Worm (Caenorhabditis elegans) whole organism, late embryonic: ENCODE results near the gene lonp-2.

Source experiments
- elt-2 ChIP-seq: sonication (generic microtip); optimal IDR thresholded peaks from 2 replicates; lab custom pipeline; 2016; ENCODE audit warnings: missing genetic modification reagents, missing genetic modification characterization, missing compliant biosample characterization
- tbx-2 ChIP-seq: sonication (generic microtip); optimal IDR thresholded peaks from 2 replicates; lab custom pipeline; 2016; ENCODE audit warnings: missing genetic modification characterization, missing compliant biosample characterization
- unc-3 ChIP-seq, 2 experiments: fragments of 200-800 bp in 1 of 2; sonication (Bioruptor generic) in 1 of 2; sonication (generic microtip) in 1 of 2; conservative IDR thresholded peaks in 1 of 2; optimal IDR thresholded peaks in 1 of 2; 2 replicates each; pipeline versions ENCODE4 v1.3.6 to Lab custom; 2016 to 2022; ENCODE audit warnings: missing compliant biosample characterization in 2 of 2, missing genetic modification characterization in 2 of 2, missing genetic modification reagents in 1 of 2
- unc-86 ChIP-seq: sonication (generic microtip); optimal IDR thresholded peaks from 2 replicates; lab custom pipeline; 2016; ENCODE audit warnings: missing genetic modification characterization, missing compliant biosample characterization

DNA sequence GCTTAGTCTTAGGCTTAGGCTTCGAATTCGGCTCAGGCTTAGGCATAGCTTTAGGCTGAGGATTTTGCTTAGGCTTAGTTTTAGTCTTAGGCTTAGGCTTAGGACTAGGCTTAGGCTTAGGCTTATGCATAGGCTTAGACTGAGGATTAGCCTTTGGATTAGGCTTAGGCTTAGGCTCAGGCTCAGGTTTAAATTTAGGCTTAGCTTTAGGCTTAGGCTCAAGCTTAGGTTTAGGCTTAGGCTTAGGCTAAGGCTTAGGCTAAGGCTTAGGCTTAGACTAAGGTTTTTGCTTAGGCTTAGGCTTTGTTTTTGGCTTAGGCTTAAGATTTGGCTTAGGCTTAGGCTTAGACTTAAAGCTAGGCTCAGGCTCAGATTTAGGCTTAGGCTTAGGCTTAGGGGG is 24.2 kb downstream of the lonp-2 start:
- no peak for TF ChIP-seq unc-3 (GFP tag; conservative IDR thresholded peaks at IDR 0.05; lab: Robert Waterston, UW)
- TF ChIP-seq unc-3 (tag; optimal IDR thresholded peaks at IDR 0.05; lab: Kevin White, UChicago) = no peak
- TF ChIP-seq tbx-2 (tag; lab: Kevin White, UChicago) = no peak
- TF ChIP-seq unc-86 = no peak
- no peak for TF ChIP-seq elt-2 (tag; lab: Kevin White, UChicago)
